Fruit fly (Drosophila melanogaster) whole organism, prepupa: ENCODE results near the gene Ref1.
A peak's percentile ranks its signal among the peaks of the same experiment; 100 is the strongest.

Experiments
- Blimp-1 ChIP-seq: fragments of 200-800 bp; sonication (Bioruptor generic); optimal IDR thresholded peaks from 3 replicates; lab custom pipeline; 2017; ENCODE audit warnings: missing biosample characterization, missing genetic modification characterization, mild to moderate bottlenecking, moderate library complexity, missing genetic modification reagents
- CG11902 ChIP-seq: fragments of 200-800 bp; sonication (Bioruptor generic); optimal IDR thresholded peaks from 3 replicates; lab custom pipeline; 2016; ENCODE audit warnings: missing biosample characterization, missing genetic modification characterization
- CG15336 ChIP-seq: fragments of 200-800 bp; sonication (Bioruptor generic); IDR thresholded peaks from 2 replicates; pipeline ENCODE4 v1.3.6; 2022; ENCODE audit warnings: missing biosample characterization, missing genetic modification characterization
- CG1621 ChIP-seq: fragments of 200-800 bp; sonication (Bioruptor generic); optimal IDR thresholded peaks from 3 replicates; lab custom pipeline; 2018; ENCODE audit warnings: missing biosample characterization, mild to moderate bottlenecking, missing genetic modification characterization
- CG16779 ChIP-seq: fragments of 200-800 bp; sonication (Bioruptor generic); optimal IDR thresholded peaks from 3 replicates; lab custom pipeline; 2017; ENCODE audit warnings: missing biosample characterization, mild to moderate bottlenecking, missing genetic modification characterization
- CG3032 ChIP-seq: fragments of 200-800 bp; optimal IDR thresholded peaks from 2 replicates; lab custom pipeline; 2019; ENCODE audit warnings: missing biosample characterization, mild to moderate bottlenecking, missing genetic modification characterization, moderate library complexity
- CG31627 ChIP-seq: fragments of 200-800 bp; sonication (Bioruptor generic); optimal IDR thresholded peaks from 3 replicates; lab custom pipeline; 2016; ENCODE audit warnings: missing biosample characterization, missing genetic modification characterization
- CG32006 ChIP-seq: fragments of 200-800 bp; sonication (Bioruptor generic); optimal IDR thresholded peaks from 3 replicates; lab custom pipeline; 2017; ENCODE audit warnings: missing biosample characterization, mild to moderate bottlenecking, missing genetic modification characterization
- CG34406 ChIP-seq: fragments of 200-800 bp; sonication (Bioruptor generic); optimal IDR thresholded peaks from 3 replicates; lab custom pipeline; 2016; ENCODE audit warnings: missing biosample characterization, missing genetic modification characterization
- CG3919 ChIP-seq: fragments of 200-800 bp; sonication (Bioruptor generic); optimal IDR thresholded peaks from 3 replicates; lab custom pipeline; 2016; ENCODE audit warnings: missing biosample characterization, missing genetic modification characterization
- CG4318 ChIP-seq: fragments of 200-800 bp; sonication (Bioruptor generic); optimal IDR thresholded peaks from 3 replicates; lab custom pipeline; 2017; ENCODE audit warnings: missing biosample characterization, mild to moderate bottlenecking, missing genetic modification characterization
- CG6163 ChIP-seq: fragments of 200-800 bp; sonication (Bioruptor generic); IDR thresholded peaks from 3 replicates; pipeline ENCODE4 v1.3.6; 2022; ENCODE audit warnings: missing biosample characterization, missing genetic modification characterization
- CG6276 ChIP-seq: fragments of 200-800 bp; sonication (Bioruptor generic); optimal IDR thresholded peaks from 2 replicates; lab custom pipeline; 2017; ENCODE audit warnings: missing biosample characterization, mild to moderate bottlenecking, missing genetic modification characterization
- CG6792 ChIP-seq: fragments of 200-800 bp; sonication (Bioruptor generic); optimal IDR thresholded peaks from 3 replicates; lab custom pipeline; 2016; ENCODE audit warnings: missing biosample characterization, missing genetic modification characterization
- CG6808 ChIP-seq: fragments of 200-800 bp; sonication (Bioruptor generic); optimal IDR thresholded peaks from 3 replicates; lab custom pipeline; 2017; ENCODE audit warnings: missing biosample characterization, missing genetic modification characterization, mild to moderate bottlenecking, moderate library complexity, missing genetic modification reagents
- CG8119 ChIP-seq: fragments of 200-800 bp; sonication (Bioruptor generic); IDR thresholded peaks from 3 replicates; pipeline ENCODE4 v1.3.6; 2022; ENCODE audit warnings: missing biosample characterization, missing genetic modification characterization
- CG8319 ChIP-seq: fragments of 200-800 bp; sonication (Bioruptor generic); optimal IDR thresholded peaks from 3 replicates; lab custom pipeline; 2016; ENCODE audit warnings: missing biosample characterization, missing genetic modification characterization
- CG8632 ChIP-seq: fragments of 200-800 bp; sonication (Bioruptor generic); optimal IDR thresholded peaks from 3 replicates; lab custom pipeline; 2016; ENCODE audit warnings: missing biosample characterization, missing genetic modification characterization
- CG9139 ChIP-seq: fragments of 200-800 bp; sonication (Bioruptor generic); optimal IDR thresholded peaks from 3 replicates; lab custom pipeline; 2017; ENCODE audit warnings: missing biosample characterization, mild to moderate bottlenecking, missing genetic modification characterization
- Eip75B ChIP-seq: fragments of 200-800 bp; sonication (Bioruptor generic); optimal IDR thresholded peaks from 3 replicates; lab custom pipeline; 2016; ENCODE audit warnings: missing biosample characterization, missing genetic modification characterization
- Eip78C ChIP-seq: fragments of 200-800 bp; sonication (Bioruptor generic); peaks from one replicate; lab custom pipeline; 2016; ENCODE audit warnings: missing biosample characterization, missing genetic modification characterization
- Ets96B ChIP-seq: fragments of 200-800 bp; optimal IDR thresholded peaks from 2 replicates; lab custom pipeline; 2019; ENCODE audit warnings: missing biosample characterization, mild to moderate bottlenecking, missing genetic modification characterization, moderate library complexity
- Gug ChIP-seq: fragments of 200-800 bp; sonication (Bioruptor generic); IDR thresholded peaks from 2 replicates; pipeline ENCODE4 v1.3.6; 2022; ENCODE audit warnings: missing biosample characterization, missing genetic modification characterization
- Hr39 ChIP-seq: fragments of 200-800 bp; sonication (Bioruptor generic); optimal IDR thresholded peaks from 2 replicates; lab custom pipeline; 2016; ENCODE audit warnings: missing biosample characterization, missing genetic modification characterization
- Lpt ChIP-seq: fragments of 200-800 bp; sonication (Bioruptor generic); optimal IDR thresholded peaks from 3 replicates; lab custom pipeline; 2016; ENCODE audit warnings: missing biosample characterization, missing genetic modification characterization
- Met ChIP-seq: fragments of 200-800 bp; sonication (Bioruptor generic); optimal IDR thresholded peaks from 3 replicates; lab custom pipeline; 2016; ENCODE audit warnings: missing biosample characterization, missing genetic modification characterization
- OdsH ChIP-seq: fragments of 200-800 bp; sonication (Bioruptor generic); optimal IDR thresholded peaks from 3 replicates; lab custom pipeline; 2016; ENCODE audit warnings: missing biosample characterization, missing genetic modification characterization
- Sox102F ChIP-seq: fragments of 200-800 bp; sonication (Bioruptor generic); optimal IDR thresholded peaks from 2 replicates; lab custom pipeline; 2016; ENCODE audit warnings: missing biosample characterization, mild to moderate bottlenecking, missing genetic modification characterization
- Sox14 ChIP-seq: fragments of 200-800 bp; sonication (Bioruptor generic); optimal IDR thresholded peaks from 3 replicates; lab custom pipeline; 2016; ENCODE audit warnings: missing biosample characterization, missing genetic modification characterization
- acj6 ChIP-seq: fragments of 200-800 bp; sonication (Bioruptor generic); optimal IDR thresholded peaks from 3 replicates; lab custom pipeline; 2016; ENCODE audit warnings: missing biosample characterization, missing genetic modification characterization
- dsx ChIP-seq: fragments of 200-800 bp; optimal IDR thresholded peaks from 3 replicates; lab custom pipeline; 2019; ENCODE audit warnings: missing biosample characterization, mild to moderate bottlenecking, missing genetic modification characterization, moderate library complexity; ENCODE audit not compliant: poor library complexity, severe bottlenecking
- eg ChIP-seq: fragments of 200-800 bp; sonication (Bioruptor generic); IDR thresholded peaks from 3 replicates; pipeline ENCODE4 v1.3.6; 2022; ENCODE audit warnings: missing biosample characterization, missing genetic modification characterization
- esn ChIP-seq: fragments of 200-800 bp; sonication (Bioruptor generic); optimal IDR thresholded peaks from 2 replicates; lab custom pipeline; 2016; ENCODE audit warnings: missing biosample characterization, mild to moderate bottlenecking, missing genetic modification characterization, moderate library complexity
- fkh ChIP-seq: fragments of 200-800 bp; sonication (Bioruptor generic); optimal IDR thresholded peaks from 3 replicates; lab custom pipeline; 2017; ENCODE audit warnings: missing biosample characterization, mild to moderate bottlenecking, missing genetic modification characterization, moderate library complexity
- lz ChIP-seq: fragments of 200-800 bp; sonication (Bioruptor generic); optimal IDR thresholded peaks from 3 replicates; lab custom pipeline; 2016; ENCODE audit warnings: missing biosample characterization, missing genetic modification characterization
- net ChIP-seq: fragments of 200-800 bp; sonication (Bioruptor generic); optimal IDR thresholded peaks from 3 replicates; lab custom pipeline; 2016; ENCODE audit warnings: missing biosample characterization, missing genetic modification characterization
- ss ChIP-seq, 2 experiments: fragments of 200-800 bp; sonication (Bioruptor generic); optimal IDR thresholded peaks; 2 replicates in 1 of 2; 3 replicates in 1 of 2; lab custom pipeline; 2017 to 2018; ENCODE audit warnings: mild to moderate bottlenecking in 2 of 2, missing biosample characterization in 2 of 2, missing genetic modification characterization in 2 of 2, moderate library complexity in 1 of 2
- svp ChIP-seq: fragments of 200-800 bp; sonication (Bioruptor generic); peaks from one replicate; lab custom pipeline; 2016; ENCODE audit warnings: missing biosample characterization, missing genetic modification characterization
- vri ChIP-seq: fragments of 200-800 bp; sonication (Bioruptor generic); optimal IDR thresholded peaks from 3 replicates; lab custom pipeline; 2016; ENCODE audit warnings: missing biosample characterization, mild to moderate bottlenecking, missing genetic modification characterization

Gene Ref1

DNA sequence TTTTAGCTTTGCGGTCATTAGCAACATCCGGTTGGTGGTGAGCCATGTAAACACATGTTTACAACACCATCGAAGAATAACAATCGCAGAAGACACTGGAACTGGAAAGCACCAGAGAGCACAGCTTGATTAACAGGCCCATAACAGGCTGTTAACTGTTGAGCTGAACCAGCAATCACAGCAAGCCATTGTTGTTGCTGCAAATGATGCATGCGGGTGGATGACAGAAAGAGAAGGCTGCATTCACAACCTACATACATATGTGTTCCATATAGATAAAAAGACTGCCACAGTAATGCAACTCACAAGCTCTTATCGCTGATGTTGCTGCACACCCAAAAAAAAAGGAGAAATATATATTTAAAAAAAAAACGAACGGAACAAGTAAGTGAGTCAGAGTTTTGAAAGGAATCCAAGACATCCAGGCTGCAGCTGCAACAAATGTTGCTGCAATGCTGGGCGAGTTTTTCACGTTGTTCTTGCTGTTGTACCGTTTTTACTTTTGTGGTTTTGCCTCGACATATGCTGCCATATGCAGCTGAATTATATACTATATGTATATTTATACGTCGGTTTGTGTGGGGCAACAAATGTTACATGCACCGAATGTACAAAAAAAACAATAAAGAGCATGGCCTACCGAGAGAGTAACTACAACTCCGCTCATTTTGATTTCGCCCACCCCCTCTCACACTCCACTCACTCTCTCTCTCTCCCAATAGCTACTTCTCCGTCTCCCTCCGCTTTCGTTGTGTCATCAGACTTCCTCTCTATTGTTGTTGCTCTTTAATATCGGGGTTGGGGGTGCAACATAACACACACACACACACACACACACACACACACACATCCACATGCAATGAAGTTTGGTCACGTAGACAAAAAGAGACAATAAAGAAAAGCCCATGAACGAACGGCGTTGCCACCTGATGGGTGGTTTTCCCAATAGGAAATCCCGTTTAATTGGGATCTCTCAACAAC, 23.0 kb upstream of the Ref1 start (continued):
- TF ChIP-seq net (GFP tag; lab: Kevin White, UChicago) (peak; percentile 5), fkh (GFP tag; lab: Kevin White, UChicago) (peak; percentile 78), eg (0 out of 3 replicates have a peak, but pooled peaks have one; percentile 29), CG6163 (GFP tag; lab: Robert Waterston, UW) (peak; percentile 44; the same call in 2 of the 3 replicates), CG11902 (no peak), Eip75B (GFP tag; lab: Kevin White, UChicago) (no peak), Gug (no peak), Hr39 (no peak), CG34406 (GFP tag; lab: Kevin White, UChicago) (no peak), OdsH (GFP tag; lab: Kevin White, UChicago) (no peak), CG6276 (GFP tag; lab: Kevin White, UChicago) (no peak), esn (no peak), Sox102F (GFP tag; lab: Kevin White, UChicago) (peak; percentile 11), Eip78C (GFP tag; lab: Kevin White, UChicago) (peak; percentile 75), acj6 (GFP tag; lab: Kevin White, UChicago) (no peak), CG32006 (GFP tag; lab: Kevin White, UChicago) (no peak), Met (GFP tag; lab: Kevin White, UChicago) (no peak), ss (GFP tag; optimal IDR thresholded peaks at IDR 0.05; lab: Kevin White, UChicago) (peak; percentile 40 to 57), Ets96B (tag; lab: Kevin White, UChicago) (peak; percentile 23), Sox14 (GFP tag; lab: Kevin White, UChicago) (no peak), CG3919 (GFP tag; lab: Kevin White, UChicago) (peak; percentile 16), CG1621 (tag; lab: Kevin White, UChicago) (peak; percentile 24), Lpt (GFP tag; lab: Kevin White, UChicago) (peak; percentile 64), CG4318 (GFP tag; lab: Kevin White, UChicago) (no peak), dsx (GFP tag; lab: Kevin White, UChicago) (peak; percentile 73), CG8632 (no peak)

DNA sequence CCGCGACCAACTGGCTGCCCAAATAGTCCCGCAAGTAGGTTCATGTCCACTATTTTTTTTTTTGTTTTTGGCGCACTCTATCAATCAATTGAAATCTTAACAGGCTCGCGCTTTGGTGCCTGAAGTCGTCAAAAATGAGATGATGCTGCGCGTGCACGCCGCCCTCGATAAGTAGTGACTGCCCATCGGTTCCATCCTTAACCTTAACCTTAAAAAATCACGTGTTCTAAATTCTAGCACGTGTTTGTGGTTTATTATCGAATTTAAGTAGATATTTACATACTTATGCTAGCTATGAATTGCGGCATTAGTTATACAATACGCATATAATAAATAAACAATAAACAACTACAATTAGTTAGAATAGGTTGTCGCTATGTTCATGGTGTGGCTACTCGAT, 14.2 kb upstream of the Ref1 start:
- TF ChIP-seq Eip75B (GFP tag; lab: Kevin White, UChicago) (no peak), CG16779 (tag; lab: Kevin White, UChicago) (no peak)

DNA sequence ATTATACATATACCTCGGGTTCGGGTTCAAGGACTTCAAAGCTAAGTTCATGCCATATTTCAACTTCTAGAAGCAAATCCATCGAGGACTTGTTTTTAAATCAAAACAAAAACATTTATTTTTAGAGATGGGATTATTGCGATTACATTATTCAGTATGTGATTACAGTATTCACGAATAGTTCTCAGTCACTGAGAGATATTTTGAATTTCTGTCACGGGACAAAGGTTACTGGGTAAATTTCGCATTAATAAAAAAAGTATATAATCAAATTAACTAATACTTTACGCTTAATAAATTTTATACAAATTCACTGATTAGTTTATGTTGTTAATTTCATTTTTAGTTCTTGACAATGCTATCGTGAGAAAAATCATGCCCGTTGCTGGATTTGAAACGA, 13.4 kb upstream of the Ref1 start:
- no peak for TF ChIP-seq CG8119 (GFP tag; lab: Robert Waterston, UW)
- TF ChIP-seq CG15336: peak; percentile 14; the same call in 1 of the 2 replicates
- TF ChIP-seq CG9139 (GFP tag; lab: Kevin White, UChicago): no peak
- TF ChIP-seq CG3032 (tag; lab: Kevin White, UChicago): peak; percentile 42
- TF ChIP-seq esn: peak; percentile 45
- peak; percentile 2 for TF ChIP-seq CG8632
- TF ChIP-seq CG6808 (GFP tag; lab: Kevin White, UChicago): no peak
- TF ChIP-seq CG11902: no peak
- TF ChIP-seq ss (GFP tag; optimal IDR thresholded peaks at IDR 0.05; lab: Kevin White, UChicago): peak in 1 of 2 experiments; percentile 39
- no peak for TF ChIP-seq CG1621 (tag; lab: Kevin White, UChicago)
- TF ChIP-seq Met (GFP tag; lab: Kevin White, UChicago): no peak
- TF ChIP-seq CG8319 (GFP tag; lab: Kevin White, UChicago): no peak
- peak; percentile 7 for TF ChIP-seq CG6792 (GFP tag; lab: Kevin White, UChicago)
- TF ChIP-seq svp (GFP tag; lab: Kevin White, UChicago): no peak
- peak; percentile 8 for TF ChIP-seq lz (GFP tag; lab: Kevin White, UChicago)
- TF ChIP-seq CG31627 (GFP tag; lab: Kevin White, UChicago): peak; percentile 59
- TF ChIP-seq CG3919 (GFP tag; lab: Kevin White, UChicago): peak; percentile 43
- no peak for TF ChIP-seq vri
- TF ChIP-seq Ets96B (tag; lab: Kevin White, UChicago): no peak
- TF ChIP-seq Blimp-1 (GFP tag; lab: Kevin White, UChicago): no peak
- peak; percentile 81 for TF ChIP-seq Eip78C (GFP tag; lab: Kevin White, UChicago)
- TF ChIP-seq, all 60 proteins: peak for 10
